Fruit fly (Drosophila melanogaster) whole organism, adult: ENCODE data around the gene pyx.

ENCODE experiments used
- CG11617 ChIP-seq: fragments of 200-800 bp; sonication (Bioruptor generic); optimal IDR thresholded peaks from 2 replicates; lab custom pipeline; 2017; ENCODE audit warnings: mild to moderate bottlenecking, missing biosample characterization, missing genetic modification reagents, missing genetic modification characterization
- CG12768 ChIP-seq: fragments of 200-800 bp; sonication (Bioruptor generic); optimal IDR thresholded peaks from 2 replicates; lab custom pipeline; 2017; ENCODE audit warnings: missing biosample characterization, missing genetic modification characterization, mild to moderate bottlenecking, moderate library complexity, missing genetic modification reagents
- CG14711 ChIP-seq: fragments of 200-800 bp; sonication (Bioruptor generic); optimal IDR thresholded peaks from 2 replicates; lab custom pipeline; 2018; ENCODE audit warnings: missing biosample characterization, mild to moderate bottlenecking, missing genetic modification characterization, moderate library complexity
- CG1620 ChIP-seq: fragments of 200-800 bp; sonication (Bioruptor generic); optimal IDR thresholded peaks from 2 replicates; lab custom pipeline; 2016; ENCODE audit warnings: missing biosample characterization, missing genetic modification characterization
- CG33017 ChIP-seq: fragments of 200-800 bp; sonication (Bioruptor generic); optimal IDR thresholded peaks from 2 replicates; lab custom pipeline; 2018; ENCODE audit warnings: missing biosample characterization, mild to moderate bottlenecking, missing genetic modification characterization, moderate library complexity
- CG7045 ChIP-seq: fragments of 200-800 bp; sonication (Bioruptor generic); optimal IDR thresholded peaks from 2 replicates; lab custom pipeline; 2017; ENCODE audit warnings: missing biosample characterization, mild to moderate bottlenecking, missing genetic modification characterization
- Clk ChIP-seq: fragments of 200-800 bp; sonication (Bioruptor generic); optimal IDR thresholded peaks from 2 replicates; lab custom pipeline; 2017; ENCODE audit warnings: missing biosample characterization, missing genetic modification characterization
- Crg-1 ChIP-seq: fragments of 200-800 bp; sonication (Bioruptor generic); optimal IDR thresholded peaks from 2 replicates; lab custom pipeline; 2016; ENCODE audit warnings: missing biosample characterization, missing genetic modification characterization
- Hr96 ChIP-seq: fragments of 200-800 bp; sonication (Bioruptor generic); optimal IDR thresholded peaks from 2 replicates; lab custom pipeline; 2016; ENCODE audit warnings: missing biosample characterization, missing genetic modification characterization
- bab1 ChIP-seq: fragments of 200-800 bp; sonication (Bioruptor generic); optimal IDR thresholded peaks from 3 replicates; lab custom pipeline; 2019; ENCODE audit warnings: missing biosample characterization, mild to moderate bottlenecking, missing genetic modification characterization, moderate library complexity
- cic ChIP-seq: fragments of 200-800 bp; sonication (Bioruptor generic); optimal IDR thresholded peaks from 2 replicates; lab custom pipeline; 2017; ENCODE audit warnings: missing biosample characterization, mild to moderate bottlenecking, missing genetic modification characterization, moderate library complexity
- cnc ChIP-seq, 2 experiments: fragments of >200 bp; optimal IDR thresholded peaks; 2 replicates each; lab custom pipeline; 2017
- kay ChIP-seq: fragments of 200-800 bp; sonication (Bioruptor generic); peaks from one replicate; lab custom pipeline; 2016; ENCODE audit warnings: missing biosample characterization, missing genetic modification characterization, borderline replicate concordance
- pad ChIP-seq: fragments of 200-800 bp; sonication (Bioruptor generic); optimal IDR thresholded peaks from 3 replicates; lab custom pipeline; 2017; ENCODE audit warnings: missing biosample characterization, missing genetic modification characterization, mild to moderate bottlenecking, moderate library complexity, missing genetic modification reagents

Gene pyx

dm6 chr3L:175949-176348 is 46.9 kb downstream of the pyx start, which contains the start of gene CG7049:
Gene CG7049, minus strand, starts transcription at chr3L:176228.
- TF ChIP-seq Hr96 (GFP tag; lab: Kevin White, UChicago), result no peak
- peak; percentile 50 for TF ChIP-seq bab1 (GFP tag; lab: Kevin White, UChicago)
- peak; percentile 40 for TF ChIP-seq CG33017 (tag; lab: Kevin White, UChicago)
- peak; percentile 7 for TF ChIP-seq CG14711
- no peak for TF ChIP-seq cnc (optimal IDR thresholded peaks at IDR 0.05; lab: Kevin White, UChicago)
- TF ChIP-seq Crg-1 (GFP tag; lab: Kevin White, UChicago), result no peak
- TF ChIP-seq pad, result no peak
- TF ChIP-seq CG12768, result no peak

dm6 chr3L:174501-174900 is 48.4 kb downstream of the pyx start:
- no peak for TF ChIP-seq cic
- no peak for TF ChIP-seq CG7045 (GFP tag; lab: Kevin White, UChicago)
- peak; percentile 48 for TF ChIP-seq bab1 (GFP tag; lab: Kevin White, UChicago)
- TF ChIP-seq CG33017 (tag; lab: Kevin White, UChicago), result no peak
- no peak for TF ChIP-seq CG11617 (GFP tag; lab: Kevin White, UChicago)
- no peak for TF ChIP-seq pad

dm6 chr3L:171729-172128 is 51.1 kb downstream of the pyx start:
- TF ChIP-seq cic (no peak), kay (GFP tag; lab: Kevin White, UChicago) (no peak), Clk (no peak), CG11617 (GFP tag; lab: Kevin White, UChicago) (no peak), pad (no peak), CG1620 (GFP tag; lab: Kevin White, UChicago) (no peak)
